Worm (Caenorhabditis elegans): ENCODE data around the gene bath-10.

- TF ChIP-seq elt-4 (tag; optimal IDR thresholded peaks at IDR 0.05): no peak
- TF ChIP-seq rnt-1 (tag; optimal IDR thresholded peaks at IDR 0.05): no peak
- TF ChIP-seq pha-4 (tag; optimal IDR thresholded peaks at IDR 0.05): no peak
- no peak for TF ChIP-seq lin-11 (tag; optimal IDR thresholded peaks at IDR 0.05)
- no peak for TF ChIP-seq unc-42 (tag; optimal IDR thresholded peaks at IDR 0.05)
- TF ChIP-seq tbx-2 (tag; optimal IDR thresholded peaks at IDR 0.05): no peak
- TF ChIP-seq C08G9.2 (tag; optimal IDR thresholded peaks at IDR 0.05): no peak
- no peak for TF ChIP-seq mec-3 (tag; optimal IDR thresholded peaks at IDR 0.05; ENCODE audit: borderline replicate concordance)
Observed at ce11 chrII:3367100-3367499, 7.8 kb upstream of the bath-10 start, which contains the start of gene Y49F6C.6.

Measured in whole organism, late embryonic.